Worm (Caenorhabditis elegans) whole organism, L2 larva: ENCODE data around the gene C14B1.3.

ENCODE experiments used
- C34F6.9 ChIP-seq: fragments of 150-350 bp; optimal IDR thresholded peaks from 2 replicates; lab custom pipeline; 2014; ENCODE audit warnings: missing biosample characterization, missing genetic modification characterization
- F13H6.1 ChIP-seq: sonication (generic microtip); optimal IDR thresholded peaks from 2 replicates; lab custom pipeline; 2016; ENCODE audit warnings: missing genetic modification characterization, missing compliant biosample characterization
- R02D3.7 ChIP-seq: fragments of 150-350 bp; optimal IDR thresholded peaks from 2 replicates; lab custom pipeline; 2014; ENCODE audit warnings: missing biosample characterization, missing genetic modification characterization
- Y55F3AM.14 ChIP-seq: fragments of 200-800 bp; sonication (Bioruptor generic); optimal IDR thresholded peaks from 2 replicates; lab custom pipeline; 2018; ENCODE audit warnings: mild to moderate bottlenecking, missing genetic modification characterization, missing compliant biosample characterization
- ZK546.5 ChIP-seq: sonication (generic microtip); optimal IDR thresholded peaks from 2 replicates; lab custom pipeline; 2017; ENCODE audit warnings: missing biosample characterization, missing genetic modification characterization
- alr-1 ChIP-seq: fragments of 150-350 bp; optimal IDR thresholded peaks from 2 replicates; lab custom pipeline; 2014; ENCODE audit warnings: missing biosample characterization, missing genetic modification characterization
- aly-2 ChIP-seq: fragments of 150-350 bp; optimal IDR thresholded peaks from 2 replicates; lab custom pipeline; 2014; ENCODE audit warnings: missing biosample characterization, missing genetic modification characterization
- ama-1 ChIP-seq: fragments of 150-350 bp; optimal IDR thresholded peaks from 2 replicates; lab custom pipeline; 2018; ENCODE audit warnings: inconsistent platforms
- blmp-1 ChIP-seq: sonication (generic microtip); optimal IDR thresholded peaks from 2 replicates; lab custom pipeline; 2017; ENCODE audit warnings: missing genetic modification characterization, mild to moderate bottlenecking, missing compliant biosample characterization, antibody characterized with exemption, moderate library complexity; ENCODE audit not compliant: insufficient read depth
- ceh-82 ChIP-seq: fragments of 150-350 bp; optimal IDR thresholded peaks from 2 replicates; lab custom pipeline; 2014; ENCODE audit warnings: missing biosample characterization, missing genetic modification characterization
- crh-2 ChIP-seq: sonication (generic microtip); optimal IDR thresholded peaks from 2 replicates; lab custom pipeline; 2017; ENCODE audit warnings: missing biosample characterization, missing genetic modification characterization
- dmd-4 ChIP-seq: sonication (generic microtip); optimal IDR thresholded peaks from 2 replicates; lab custom pipeline; 2017; ENCODE audit warnings: missing biosample characterization, missing genetic modification characterization
- elt-3 ChIP-seq: sonication (generic microtip); optimal IDR thresholded peaks from 2 replicates; lab custom pipeline; 2017; ENCODE audit warnings: missing biosample characterization, missing genetic modification characterization
- gmeb-1 ChIP-seq: fragments of 150-350 bp; optimal IDR thresholded peaks from 2 replicates; lab custom pipeline; 2014; ENCODE audit warnings: missing biosample characterization, missing genetic modification characterization
- lin-11 ChIP-seq: fragments of 150-350 bp; sonication (generic microtip); optimal IDR thresholded peaks from 2 replicates; lab custom pipeline; 2014; ENCODE audit warnings: missing biosample characterization, missing genetic modification characterization, inconsistent platforms, mixed read lengths
- lin-13 ChIP-seq: fragments of 150-350 bp; optimal IDR thresholded peaks from 2 replicates; lab custom pipeline; 2014; ENCODE audit warnings: missing biosample characterization, missing genetic modification reagents, missing genetic modification characterization
- lin-39 ChIP-seq: fragments of 150-350 bp; optimal IDR thresholded peaks from 2 replicates; lab custom pipeline; 2014; ENCODE audit warnings: missing biosample characterization, missing genetic modification reagents, missing genetic modification characterization
- lsy-2 ChIP-seq, 2 experiments: fragments of 150-350 bp in 1 of 2; sonication (generic microtip) in 1 of 2; optimal IDR thresholded peaks; 2 replicates each; lab custom pipeline; 2014 to 2017; ENCODE audit warnings: missing biosample characterization in 2 of 2, missing genetic modification characterization in 2 of 2
- mdl-1 ChIP-seq, 2 experiments: fragments of 150-350 bp in 1 of 2; sonication (generic microtip) in 1 of 2; optimal IDR thresholded peaks; 2 replicates each; lab custom pipeline; 2017; ENCODE audit warnings: missing biosample characterization in 2 of 2, missing genetic modification characterization in 2 of 2
- nhr-10 ChIP-seq: sonication (generic microtip); optimal IDR thresholded peaks from 2 replicates; lab custom pipeline; 2017; ENCODE audit warnings: missing biosample characterization, missing genetic modification characterization
- nhr-11 ChIP-seq: fragments of 150-350 bp; optimal IDR thresholded peaks from 2 replicates; lab custom pipeline; 2014; ENCODE audit warnings: missing biosample characterization, missing genetic modification characterization
- nhr-12 ChIP-seq: fragments of 150-350 bp; optimal IDR thresholded peaks from 2 replicates; lab custom pipeline; 2014; ENCODE audit warnings: missing biosample characterization, missing genetic modification characterization
- nhr-129 ChIP-seq: fragments of 150-350 bp; optimal IDR thresholded peaks from 2 replicates; lab custom pipeline; 2014; ENCODE audit warnings: missing biosample characterization, missing genetic modification characterization
- nhr-23 ChIP-seq: fragments of 150-350 bp; optimal IDR thresholded peaks from 2 replicates; lab custom pipeline; 2014; ENCODE audit warnings: missing biosample characterization, missing genetic modification reagents, missing genetic modification characterization
- nhr-237 ChIP-seq: fragments of 150-350 bp; optimal IDR thresholded peaks from 2 replicates; lab custom pipeline; 2014; ENCODE audit warnings: missing biosample characterization, missing genetic modification characterization
- nhr-25 ChIP-seq: fragments of 150-350 bp; sonication (generic microtip); optimal IDR thresholded peaks from 3 replicates; lab custom pipeline; 2014; ENCODE audit warnings: missing biosample characterization, missing genetic modification characterization
- nhr-77 ChIP-seq: fragments of 150-350 bp; optimal IDR thresholded peaks from 2 replicates; lab custom pipeline; 2014; ENCODE audit warnings: missing biosample characterization, missing genetic modification characterization
- peb-1 ChIP-seq: fragments of 150-350 bp; optimal IDR thresholded peaks from 2 replicates; lab custom pipeline; 2014; ENCODE audit warnings: missing biosample characterization, missing genetic modification characterization
- sem-4 ChIP-seq: fragments of 150-350 bp; optimal IDR thresholded peaks from 2 replicates; lab custom pipeline; 2014; ENCODE audit warnings: missing biosample characterization, missing genetic modification reagents, missing genetic modification characterization
- skn-1 ChIP-seq: sonication (generic microtip); optimal IDR thresholded peaks from 2 replicates; lab custom pipeline; 2017; ENCODE audit warnings: missing biosample characterization, missing genetic modification characterization
- sma-3 ChIP-seq: sonication (generic microtip); optimal IDR thresholded peaks from 2 replicates; lab custom pipeline; 2016; ENCODE audit warnings: missing genetic modification reagents, missing genetic modification characterization, missing compliant biosample characterization
- sma-9 ChIP-seq, 2 experiments: fragments of 150-350 bp in 1 of 2; sonication (generic microtip) in 1 of 2; optimal IDR thresholded peaks; 2 replicates each; lab custom pipeline; 2014 to 2016; ENCODE audit warnings: missing genetic modification characterization in 2 of 2, mild to moderate bottlenecking in 1 of 2, missing biosample characterization in 1 of 2, missing compliant biosample characterization in 1 of 2, missing genetic modification reagents in 1 of 2, moderate library complexity in 1 of 2
- unc-55 ChIP-seq: fragments of 150-350 bp; sonication (generic microtip); optimal IDR thresholded peaks from 3 replicates; lab custom pipeline; 2014; ENCODE audit warnings: missing biosample characterization, missing genetic modification reagents, missing genetic modification characterization
- unc-62 ChIP-seq: fragments of 150-350 bp; optimal IDR thresholded peaks from 2 replicates; lab custom pipeline; 2014; ENCODE audit warnings: missing biosample characterization, missing genetic modification reagents, missing genetic modification characterization
- zag-1 ChIP-seq: fragments of 150-350 bp; optimal IDR thresholded peaks from 2 replicates; lab custom pipeline; 2014; ENCODE audit warnings: missing biosample characterization, missing genetic modification characterization
- ztf-1 ChIP-seq: fragments of 200-800 bp; sonication (Bioruptor generic); conservative IDR thresholded peaks from 2 replicates; pipeline ENCODE4 v1.3.6; 2022; ENCODE audit warnings: missing genetic modification characterization, missing compliant biosample characterization

Gene C14B1.3

DNA sequence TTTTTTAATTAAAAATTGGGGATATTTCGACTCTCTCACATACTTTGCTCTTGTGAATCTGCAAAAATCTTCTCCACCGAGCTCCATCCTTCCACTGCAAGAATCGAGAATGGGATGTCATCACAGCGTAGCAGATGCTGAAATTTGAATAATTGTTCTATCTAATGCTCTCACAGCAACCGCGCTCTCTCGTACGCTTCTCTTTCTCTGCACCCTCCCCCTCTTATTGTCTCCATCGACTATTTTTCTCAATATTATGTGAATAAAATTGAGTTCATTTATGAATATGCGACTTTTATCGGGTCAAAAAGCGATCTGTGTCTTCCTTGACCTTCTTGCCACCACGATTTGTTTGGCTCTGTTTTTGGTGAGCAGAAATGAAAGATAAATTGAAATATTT, 30.6 kb downstream of the C14B1.3 start, which contains the start of gene F34D10.3:
Gene F34D10.3, plus strand, starts transcription at position 249 of the 400 bp plus-strand sequence.
- TF ChIP-seq ztf-1 (GFP tag; lab: Robert Waterston, UW) (no peak), nhr-25 (tag; lab: Kevin White, UChicago) (no peak), ZK546.5 (tag; lab: Kevin White, UChicago) (no peak), alr-1 (tag; lab: Kevin White, UChicago) (no peak), nhr-129 (tag; lab: Kevin White, UChicago) (peak; percentile 16), unc-55 (GFP tag; lab: Kevin White, UChicago) (peak; percentile 53), C34F6.9 (tag; lab: Kevin White, UChicago) (peak; percentile 30), R02D3.7 (tag; lab: Kevin White, UChicago) (no peak), lsy-2 (tag; optimal IDR thresholded peaks at IDR 0.05; lab: Kevin White, UChicago) (peak in 1 of 2 experiments; percentile 3), lin-39 (tag; lab: Kevin White, UChicago) (no peak), aly-2 (tag; lab: Kevin White, UChicago) (no peak), F13H6.1 (no peak)

DNA sequence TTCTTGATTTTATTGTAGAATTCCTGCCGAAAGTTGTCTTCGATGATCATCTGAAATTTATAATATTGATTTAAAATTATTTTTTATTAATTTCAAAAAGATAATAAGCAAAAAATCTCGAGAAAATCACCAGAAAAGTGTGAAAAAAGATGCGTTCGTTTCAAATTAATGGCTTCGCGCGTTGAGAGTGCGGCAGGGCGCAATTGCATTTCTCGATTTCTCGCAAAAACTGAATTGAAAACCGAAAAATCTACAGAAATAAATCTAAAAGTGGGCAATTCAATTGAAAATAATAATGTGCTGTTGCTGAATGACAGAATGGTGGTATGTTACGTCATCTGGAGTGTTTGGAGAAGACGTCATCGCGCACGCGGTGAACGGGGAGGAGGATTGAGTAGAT, 31.6 kb downstream of the C14B1.3 start, which contains the start of gene evl-18:
Gene evl-18, minus strand, starts transcription at position 50 of the 400 bp plus-strand sequence.
- TF ChIP-seq sem-4: no peak
- TF ChIP-seq unc-55 (GFP tag; lab: Kevin White, UChicago): peak; percentile 43
- TF ChIP-seq nhr-23 (tag; lab: Kevin White, UChicago): no peak
- no peak for TF ChIP-seq sma-3 (GFP tag; lab: Kevin White, UChicago)
- TF ChIP-seq gmeb-1: peak; percentile 38
- no peak for TF ChIP-seq nhr-77 (tag; lab: Kevin White, UChicago)
- no peak for TF ChIP-seq unc-62 (GFP tag; lab: Kevin White, UChicago)
- no peak for TF ChIP-seq elt-3 (tag; lab: Kevin White, UChicago)
- no peak for TF ChIP-seq ceh-82
- no peak for TF ChIP-seq peb-1 (tag; lab: Kevin White, UChicago)
- peak; percentile 49 for TF ChIP-seq C34F6.9 (tag; lab: Kevin White, UChicago)
- no peak for TF ChIP-seq nhr-11 (tag; lab: Kevin White, UChicago)
- no peak for TF ChIP-seq nhr-237 (tag; lab: Kevin White, UChicago)
- no peak for TF ChIP-seq blmp-1 (tag; lab: Kevin White, UChicago)
- TF ChIP-seq alr-1 (tag; lab: Kevin White, UChicago): no peak
- no peak for TF ChIP-seq crh-2 (tag; lab: Kevin White, UChicago)
- TF ChIP-seq R02D3.7 (tag; lab: Kevin White, UChicago): no peak
- TF ChIP-seq ama-1 (lab: Kevin White, UChicago): no peak
- no peak for TF ChIP-seq sma-9 (GFP tag; optimal IDR thresholded peaks at IDR 0.05; lab: Kevin White, UChicago)
- TF ChIP-seq sma-9 (tag; optimal IDR thresholded peaks at IDR 0.05; lab: Kevin White, UChicago): no peak
- TF ChIP-seq nhr-12: no peak
- peak in 1 of 2 experiments; percentile 30 for TF ChIP-seq lsy-2 (tag; optimal IDR thresholded peaks at IDR 0.05; lab: Kevin White, UChicago)
- peak; percentile 9 for TF ChIP-seq nhr-129 (tag; lab: Kevin White, UChicago)
- TF ChIP-seq dmd-4 (tag; lab: Kevin White, UChicago): no peak
- no peak for TF ChIP-seq lin-13
- TF ChIP-seq F13H6.1: no peak
- no peak for TF ChIP-seq zag-1 (tag; lab: Kevin White, UChicago)
- no peak for TF ChIP-seq mdl-1 (tag; optimal IDR thresholded peaks at IDR 0.05; lab: Kevin White, UChicago)
- no peak for TF ChIP-seq lin-11 (tag; lab: Kevin White, UChicago)
- no peak for TF ChIP-seq nhr-10 (tag; lab: Kevin White, UChicago)
- no peak for TF ChIP-seq Y55F3AM.14
- TF ChIP-seq ZK546.5 (tag; lab: Kevin White, UChicago): no peak
- TF ChIP-seq skn-1: no peak

DNA sequence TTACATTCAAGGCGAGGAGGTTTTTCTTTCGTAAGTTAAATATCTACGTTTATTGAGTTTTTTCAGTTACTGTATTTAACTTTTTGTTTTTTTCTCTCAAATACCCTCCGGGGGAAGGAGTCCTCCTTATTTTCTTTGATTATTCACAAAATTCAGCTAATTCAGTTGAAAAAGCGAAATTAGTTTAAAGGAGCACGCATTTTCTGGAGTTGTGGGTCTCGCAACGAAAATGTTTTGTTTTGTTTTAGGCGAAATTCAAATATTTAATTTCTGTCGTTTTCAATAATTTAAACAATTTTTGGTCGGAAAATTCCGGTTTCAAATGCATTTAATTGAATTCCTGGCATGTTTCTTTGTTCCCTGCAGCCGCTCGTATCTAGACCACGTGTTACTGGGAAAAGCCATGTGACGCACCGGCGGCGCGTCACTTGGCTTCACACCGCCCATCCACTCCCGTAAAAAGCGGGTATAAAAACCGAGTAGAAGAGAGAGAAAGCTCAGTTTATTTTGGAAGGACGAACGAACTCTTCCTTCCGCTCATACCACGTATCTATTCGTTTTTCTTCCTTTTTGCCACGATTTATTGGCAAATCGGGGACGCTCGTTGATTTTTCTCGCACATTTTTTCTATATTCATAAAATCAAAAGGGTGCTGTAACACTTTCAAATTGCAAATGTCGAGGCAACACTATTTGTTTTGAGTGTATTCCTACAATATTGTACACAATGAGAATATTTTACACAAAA, 32.3 kb downstream of the C14B1.3 start:
- TF ChIP-seq nhr-129 (tag; lab: Kevin White, UChicago): peak; percentile 20
- peak; percentile 80 for TF ChIP-seq ama-1 (lab: Kevin White, UChicago)
- TF ChIP-seq lsy-2 (tag; optimal IDR thresholded peaks at IDR 0.05; lab: Kevin White, UChicago): peak in 1 of 2 experiments; percentile 21
- no peak for TF ChIP-seq elt-3 (tag; lab: Kevin White, UChicago)
- TF ChIP-seq ztf-1 (GFP tag; lab: Robert Waterston, UW): no peak
- TF ChIP-seq C34F6.9 (tag; lab: Kevin White, UChicago): peak; percentile 20
